Worm (Caenorhabditis elegans) whole organism, L4 larva: ENCODE measurements around the gene R166.3.
A peak's percentile ranks its signal among the peaks of the same experiment; 100 is the strongest.

Source experiments
- F10B5.3 ChIP-seq: sonication (generic microtip); optimal IDR thresholded peaks from 2 replicates; lab custom pipeline; 2016; ENCODE audit warnings: mild to moderate bottlenecking, missing genetic modification characterization, missing compliant biosample characterization
- T20F7.1 ChIP-seq: fragments of 200-800 bp; sonication (Bioruptor generic); optimal IDR thresholded peaks from 2 replicates; lab custom pipeline; 2018; ENCODE audit warnings: mild to moderate bottlenecking, missing genetic modification characterization, missing compliant biosample characterization
- ZK546.5 ChIP-seq, 2 experiments: sonication (generic microtip); optimal IDR thresholded peaks; 2 replicates each; lab custom pipeline; 2017; ENCODE audit warnings: missing biosample characterization in 2 of 2, missing genetic modification characterization in 2 of 2
- aha-1 ChIP-seq: fragments of 150-350 bp; peaks from one replicate; lab custom pipeline; 2014; ENCODE audit warnings: missing biosample characterization, missing genetic modification characterization
- ama-1 ChIP-seq: fragments of 150-350 bp; optimal IDR thresholded peaks from 2 replicates; lab custom pipeline; 2014; ENCODE audit warnings: inconsistent platforms, mixed read lengths
- ceh-28 ChIP-seq: fragments of 150-350 bp; optimal IDR thresholded peaks from 2 replicates; lab custom pipeline; 2014; ENCODE audit warnings: missing biosample characterization, missing genetic modification reagents, missing genetic modification characterization
- ceh-44 ChIP-seq: fragments of 200-800 bp; sonication (Bioruptor generic); IDR thresholded peaks from 2 replicates; pipeline ENCODE4 v1.3.6; 2022; ENCODE audit warnings: missing genetic modification reagents, missing genetic modification characterization, missing compliant biosample characterization
- cey-2 ChIP-seq: sonication (generic microtip); optimal IDR thresholded peaks from 3 replicates; lab custom pipeline; 2017; ENCODE audit warnings: missing genetic modification characterization, mild to moderate bottlenecking, missing compliant biosample characterization, antibody characterized with exemption, borderline replicate concordance; ENCODE audit not compliant: insufficient read depth
- daf-12 ChIP-seq: fragments of 150-350 bp; optimal IDR thresholded peaks from 2 replicates; lab custom pipeline; 2014; ENCODE audit warnings: missing biosample characterization, missing genetic modification reagents, missing genetic modification characterization
- daf-16 ChIP-seq, 3 experiments: sonication (generic microtip); optimal IDR thresholded peaks; 2 replicates each; lab custom pipeline; 2016 to 2017; ENCODE audit warnings: missing genetic modification characterization in 3 of 3, missing genetic modification reagents in 3 of 3, mild to moderate bottlenecking in 2 of 3, missing compliant biosample characterization in 2 of 3, missing biosample characterization in 1 of 3, moderate library complexity in 1 of 3
- daf-19 ChIP-seq: fragments of 200-800 bp; sonication (Bioruptor generic); conservative IDR thresholded peaks from 2 replicates; pipeline ENCODE4 v1.3.6; 2022; ENCODE audit warnings: missing genetic modification characterization, missing compliant biosample characterization
- dmd-6 ChIP-seq: fragments of 200-800 bp; sonication (Bioruptor generic); IDR thresholded peaks from 2 replicates; pipeline ENCODE4 v1.3.6; 2022; ENCODE audit warnings: missing genetic modification reagents, missing genetic modification characterization, missing compliant biosample characterization
- duxl-1 ChIP-seq: sonication (generic microtip); optimal IDR thresholded peaks from 2 replicates; lab custom pipeline; 2016; ENCODE audit warnings: mild to moderate bottlenecking, missing genetic modification characterization, moderate library complexity, missing compliant biosample characterization; ENCODE audit not compliant: poor library complexity
- egl-43 ChIP-seq: fragments of 200-800 bp; sonication (Bioruptor generic); IDR thresholded peaks from 2 replicates; pipeline ENCODE4 v1.3.6; 2022; ENCODE audit warnings: missing genetic modification reagents, missing genetic modification characterization, missing compliant biosample characterization
- hif-1 ChIP-seq, 2 experiments: sonication (generic microtip); optimal IDR thresholded peaks; 2 replicates each; lab custom pipeline; 2016 to 2017; ENCODE audit warnings: missing compliant biosample characterization in 2 of 2, missing genetic modification characterization in 2 of 2, missing genetic modification reagents in 2 of 2, missing genotype in 2 of 2, mild to moderate bottlenecking in 1 of 2
- hlh-11 ChIP-seq: fragments of 200-800 bp; sonication (Bioruptor generic); optimal IDR thresholded peaks from 2 replicates; lab custom pipeline; 2018; ENCODE audit warnings: mild to moderate bottlenecking, missing genetic modification characterization, missing compliant biosample characterization
- madf-9 ChIP-seq: fragments of 200-800 bp; sonication (Bioruptor generic); conservative IDR thresholded peaks from 2 replicates; pipeline ENCODE4 v1.3.6; 2022; ENCODE audit warnings: missing genetic modification reagents, missing genetic modification characterization, missing compliant biosample characterization
- mep-1 ChIP-seq: fragments of 150-350 bp; sonication (generic microtip); optimal IDR thresholded peaks from 3 replicates; lab custom pipeline; 2014; ENCODE audit warnings: missing biosample characterization, missing genetic modification characterization
- mes-2 ChIP-seq: sonication (generic microtip); optimal IDR thresholded peaks from 2 replicates; lab custom pipeline; 2016; ENCODE audit warnings: missing genotype, mild to moderate bottlenecking, missing genetic modification characterization, missing compliant biosample characterization; ENCODE audit not compliant: poor library complexity, severe bottlenecking
- mxl-2 ChIP-seq: fragments of 200-800 bp; sonication (Bioruptor generic); conservative IDR thresholded peaks from 2 replicates; pipeline ENCODE4 v1.3.6; 2022; ENCODE audit warnings: missing genetic modification reagents, missing genetic modification characterization, missing compliant biosample characterization
- mxl-3 ChIP-seq: fragments of 200-800 bp; sonication (Bioruptor generic); optimal IDR thresholded peaks from 2 replicates; lab custom pipeline; 2018; ENCODE audit warnings: mild to moderate bottlenecking, missing genetic modification characterization, missing compliant biosample characterization
- nhr-10 ChIP-seq: fragments of 150-350 bp; optimal IDR thresholded peaks from 2 replicates; lab custom pipeline; 2014; ENCODE audit warnings: missing biosample characterization, missing genetic modification characterization
- nhr-11 ChIP-seq: fragments of 150-350 bp; optimal IDR thresholded peaks from 2 replicates; lab custom pipeline; 2014; ENCODE audit warnings: missing biosample characterization, missing genetic modification characterization
- nhr-237 ChIP-seq: sonication (generic microtip); optimal IDR thresholded peaks from 2 replicates; lab custom pipeline; 2017; ENCODE audit warnings: missing biosample characterization, missing genetic modification characterization
- nhr-25 ChIP-seq: sonication (generic microtip); optimal IDR thresholded peaks from 2 replicates; lab custom pipeline; 2017; ENCODE audit warnings: missing genetic modification characterization, mild to moderate bottlenecking, missing compliant biosample characterization, antibody characterized with exemption, moderate library complexity, borderline replicate concordance; ENCODE audit not compliant: insufficient read depth
- nhr-28 ChIP-seq: fragments of 150-350 bp; optimal IDR thresholded peaks from 2 replicates; lab custom pipeline; 2014; ENCODE audit warnings: missing biosample characterization, missing genetic modification characterization
- nhr-41 ChIP-seq: fragments of 200-800 bp; sonication (Bioruptor generic); IDR thresholded peaks from 2 replicates; pipeline ENCODE4 v1.3.6; 2022; ENCODE audit warnings: missing genetic modification reagents, missing genetic modification characterization, missing compliant biosample characterization
- nhr-48 ChIP-seq: sonication (generic microtip); optimal IDR thresholded peaks from 2 replicates; lab custom pipeline; 2016; ENCODE audit warnings: mild to moderate bottlenecking, missing genetic modification characterization, missing compliant biosample characterization
- nhr-77 ChIP-seq: fragments of 150-350 bp; optimal IDR thresholded peaks from 2 replicates; lab custom pipeline; 2014; ENCODE audit warnings: missing biosample characterization, missing genetic modification characterization
- php-3 ChIP-seq: fragments of 200-800 bp; sonication (Bioruptor generic); IDR thresholded peaks from 2 replicates; pipeline ENCODE4 v1.3.6; 2022; ENCODE audit warnings: missing genetic modification reagents, missing genetic modification characterization, missing compliant biosample characterization
- pqm-1 ChIP-seq: sonication (generic microtip); optimal IDR thresholded peaks from 2 replicates; lab custom pipeline; 2017; ENCODE audit warnings: missing biosample characterization, missing genetic modification characterization
- sdz-12 ChIP-seq: fragments of 200-800 bp; sonication (Bioruptor generic); optimal IDR thresholded peaks from 2 replicates; lab custom pipeline; 2018; ENCODE audit warnings: mild to moderate bottlenecking, missing genetic modification characterization, missing compliant biosample characterization
- set-16 ChIP-seq: fragments of 200-800 bp; sonication (Bioruptor generic); IDR thresholded peaks from 2 replicates; pipeline ENCODE4 v1.3.6; 2022; ENCODE audit warnings: missing genetic modification reagents, missing genetic modification characterization, missing compliant biosample characterization
- spr-3 ChIP-seq: fragments of 200-800 bp; sonication (Bioruptor generic); optimal IDR thresholded peaks from 2 replicates; lab custom pipeline; 2018; ENCODE audit warnings: mild to moderate bottlenecking, missing genetic modification characterization, missing compliant biosample characterization
- tra-1 ChIP-seq: fragments of 200-800 bp; sonication (Bioruptor generic); IDR thresholded peaks from 2 replicates; pipeline ENCODE4 v1.3.6; 2022; ENCODE audit warnings: missing genetic modification reagents, missing genetic modification characterization, missing compliant biosample characterization
- unc-62 ChIP-seq, 3 experiments: fragments of 150-350 bp in 1 of 3; sonication (generic microtip); optimal IDR thresholded peaks in 2 of 3; peaks in 1 of 3; 1 replicate in 1 of 3; 2 replicates in 2 of 3; lab custom pipeline; 2014 to 2017; ENCODE audit warnings: missing biosample characterization in 3 of 3, missing genetic modification characterization in 3 of 3, missing genetic modification reagents in 3 of 3, missing genotype in 1 of 3
- zag-1 ChIP-seq: fragments of 150-350 bp; optimal IDR thresholded peaks from 2 replicates; lab custom pipeline; 2014; ENCODE audit warnings: missing biosample characterization, missing genetic modification characterization
- zfp-3 ChIP-seq: fragments of 200-800 bp; sonication (Bioruptor generic); conservative IDR thresholded peaks from 2 replicates; pipeline ENCODE4 v1.3.6; 2022; ENCODE audit warnings: missing genetic modification reagents, missing genetic modification characterization, missing compliant biosample characterization
- zip-11 ChIP-seq: fragments of 200-800 bp; sonication (Bioruptor generic); IDR thresholded peaks from 2 replicates; pipeline ENCODE4 v1.3.6; 2022; ENCODE audit warnings: missing genetic modification characterization, missing compliant biosample characterization

Gene R166.3

DNA sequence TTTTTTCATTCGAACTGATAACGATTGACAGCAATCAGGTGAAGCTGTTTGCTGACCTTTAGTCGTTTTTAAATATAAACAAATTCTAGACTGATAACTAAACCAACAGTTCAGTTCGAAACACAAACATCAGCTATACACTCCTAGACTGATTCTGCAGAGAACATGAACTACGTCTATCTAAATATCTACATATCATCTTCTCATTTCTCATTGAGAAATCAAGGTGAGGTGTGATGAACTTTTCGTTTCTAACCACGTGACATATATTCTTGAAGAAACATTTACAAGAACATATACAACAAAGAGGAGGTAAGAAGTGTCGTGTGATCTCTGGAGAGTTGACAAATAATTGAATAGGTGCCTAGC, 18.1 kb upstream of the R166.3 start (continued):
- TF ChIP-seq cey-2: peak; percentile 38
- TF ChIP-seq nhr-77: peak; percentile 25
- peak in 1 of 2 experiments; percentile 70 for TF ChIP-seq unc-62 (GFP tag; optimal IDR thresholded peaks at IDR 0.05 in 1 of 2; lab: Kevin White, UChicago)
- TF ChIP-seq unc-62 (tag; optimal IDR thresholded peaks at IDR 0.05; lab: Kevin White, UChicago): no peak
- peak; percentile 0 for TF ChIP-seq nhr-48
- TF ChIP-seq pqm-1 (tag; lab: Kevin White, UChicago): peak; percentile 26
- peak; percentile 2 for TF ChIP-seq mxl-3
- TF ChIP-seq nhr-11 (tag; lab: Kevin White, UChicago): peak; percentile 29
- TF ChIP-seq mep-1 (tag; lab: Kevin White, UChicago): peak; percentile 66
- TF ChIP-seq, all 104 proteins: peak for 19

DNA sequence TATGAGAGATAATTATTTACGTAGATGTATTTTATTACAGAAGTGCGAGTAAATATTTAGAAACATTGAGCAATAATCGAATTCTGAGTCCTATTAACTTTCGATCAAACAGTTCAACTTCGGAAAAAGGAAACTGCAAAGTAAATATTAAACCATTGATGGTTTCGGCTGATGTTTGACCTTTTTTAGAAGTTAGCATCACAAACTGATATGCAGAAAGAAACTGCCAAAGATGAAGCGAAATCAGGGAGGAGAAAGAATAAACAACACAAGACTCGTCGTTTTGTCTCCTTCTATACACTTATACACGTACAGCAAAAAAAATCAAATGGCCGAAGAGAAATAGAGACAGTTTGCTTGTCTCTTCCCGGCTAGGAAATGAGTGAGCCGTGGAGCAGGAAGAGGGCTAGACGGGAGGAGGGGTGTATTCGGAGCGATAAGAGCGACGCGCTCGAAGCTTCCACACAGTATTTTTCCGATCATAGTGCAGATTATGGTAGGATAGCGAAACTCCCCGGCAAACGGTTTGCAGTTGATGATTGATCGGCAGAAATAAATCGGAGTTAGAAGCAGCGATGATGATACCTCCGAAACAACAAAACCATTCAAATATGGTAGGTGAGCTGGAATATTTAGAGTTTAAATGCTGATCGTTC, 17.5 kb upstream of the R166.3 start:
- TF ChIP-seq daf-19 (GFP tag; lab: Robert Waterston, UW): peak; percentile 69; the same call in 1 of the 2 replicates
- TF ChIP-seq zip-11: no peak
- peak; percentile 47; the same call in 1 of the 2 replicates for TF ChIP-seq set-16 (GFP tag; lab: Robert Waterston, UW)
- TF ChIP-seq tra-1 (GFP tag; lab: Robert Waterston, UW): 0 out of 2 replicates have a peak, but pooled peaks have one; percentile 28
- no peak for TF ChIP-seq nhr-237 (tag; lab: Kevin White, UChicago)
- TF ChIP-seq madf-9: no peak; the same call in 1 of the 2 replicates
- no peak for TF ChIP-seq F10B5.3
- TF ChIP-seq nhr-41 (GFP tag; lab: Robert Waterston, UW): 0 out of 2 replicates have a peak, but pooled peaks have one; percentile 24
- TF ChIP-seq sdz-12: peak; percentile 66
- peak; percentile 36 for TF ChIP-seq hlh-11 (tag; lab: Kevin White, UChicago)
- TF ChIP-seq mes-2: peak; percentile 20
- no peak for TF ChIP-seq ZK546.5 (tag; optimal IDR thresholded peaks at IDR 0.05; lab: Kevin White, UChicago)
- no peak for TF ChIP-seq daf-16 (GFP tag; optimal IDR thresholded peaks at IDR 0.05; lab: Kevin White, UChicago)
- TF ChIP-seq daf-16 (tag; optimal IDR thresholded peaks at IDR 0.05; lab: Kevin White, UChicago): peak; percentile 82
- no peak for TF ChIP-seq duxl-1
- TF ChIP-seq aha-1 (tag; lab: Kevin White, UChicago): peak; percentile 8
- no peak for TF ChIP-seq nhr-25 (tag; lab: Kevin White, UChicago)
- no peak for TF ChIP-seq nhr-77
- TF ChIP-seq ceh-28: no peak
- peak; percentile 48 for TF ChIP-seq pqm-1 (tag; lab: Kevin White, UChicago)
- TF ChIP-seq dmd-6 (GFP tag; lab: Robert Waterston, UW): peak; percentile 67; the same call in 1 of the 2 replicates
- TF ChIP-seq ama-1 (lab: Kevin White, UChicago): peak; percentile 42
- peak; percentile 54; the same call in 1 of the 2 replicates for TF ChIP-seq egl-43 (GFP tag; lab: Robert Waterston, UW)
- TF ChIP-seq zfp-3 (GFP tag; lab: Robert Waterston, UW): no peak
- TF ChIP-seq T20F7.1: no peak
- TF ChIP-seq php-3: no peak
- no peak for TF ChIP-seq zag-1 (tag; lab: Kevin White, UChicago)
- peak; percentile 8 for TF ChIP-seq mep-1 (tag; lab: Kevin White, UChicago)
- peak in 1 of 2 experiments; percentile 24 for TF ChIP-seq hif-1 (tag; optimal IDR thresholded peaks at IDR 0.05; lab: Kevin White, UChicago)
- no peak for TF ChIP-seq daf-12 (tag; lab: Kevin White, UChicago)
- no peak for TF ChIP-seq nhr-48
- peak in 1 of 2 experiments; percentile 91 for TF ChIP-seq unc-62 (GFP tag; optimal IDR thresholded peaks at IDR 0.05 in 1 of 2; lab: Kevin White, UChicago)
- no peak for TF ChIP-seq unc-62 (tag; optimal IDR thresholded peaks at IDR 0.05; lab: Kevin White, UChicago)
- TF ChIP-seq mxl-2 (GFP tag; lab: Robert Waterston, UW): no peak
- no peak for TF ChIP-seq spr-3
- peak; percentile 16 for TF ChIP-seq nhr-28
- TF ChIP-seq nhr-10 (tag; lab: Kevin White, UChicago): peak; percentile 31
- no peak for TF ChIP-seq ceh-44
